Worm (Caenorhabditis elegans): ENCODE results near the gene F27E5.8.

The F27E5.8 gene

DNA sequence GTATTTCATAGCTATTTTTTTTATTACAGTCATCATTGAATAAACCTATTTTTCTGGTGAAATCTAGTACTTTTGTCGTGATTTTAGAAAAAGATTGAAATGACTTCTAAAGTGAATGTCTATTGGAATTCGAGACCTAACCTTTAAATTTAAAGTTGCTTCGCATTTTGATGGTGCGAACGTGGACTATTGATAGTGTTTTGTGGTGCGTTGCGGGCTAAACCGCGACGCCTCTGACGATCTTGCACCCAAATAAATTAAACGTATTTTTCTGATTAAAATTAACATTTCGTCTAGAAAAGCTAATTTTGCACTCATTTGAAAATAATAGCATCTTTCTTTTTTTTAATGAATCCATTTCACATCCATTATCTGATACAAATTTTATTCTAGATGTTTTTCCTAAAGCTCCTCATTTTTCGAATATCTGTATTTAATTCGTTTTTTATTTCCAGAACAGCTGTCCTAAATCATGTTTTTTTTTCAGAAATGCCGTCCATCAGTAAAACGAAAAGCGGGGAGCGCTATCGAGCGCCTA lies 45.2 kb upstream of the F27E5.8 start, which contains the start of gene wbp-11:
TSS of gene wbp-11 (plus strand) at position 488 of the 538 bp plus-strand sequence.
- no peak for TF ChIP-seq spr-1 (tag; optimal IDR thresholded peaks at IDR 0.05)
- no peak for TF ChIP-seq R02D3.7 (tag; optimal IDR thresholded peaks at IDR 0.05)
- TF ChIP-seq nhr-11 (tag; optimal IDR thresholded peaks at IDR 0.05): peak; percentile 26
- peak; percentile 65 for TF ChIP-seq lin-38 (GFP tag; IDR thresholded peaks at IDR 0.05)
- TF ChIP-seq mes-2 (tag; optimal IDR thresholded peaks at IDR 0.05; ENCODE audit: poor library complexity, severe bottlenecking): peak; percentile 52
- peak; percentile 5 for TF ChIP-seq dve-1 (tag; optimal IDR thresholded peaks at IDR 0.05; ENCODE audit: insufficient read depth)
- TF ChIP-seq lsy-2 (tag; optimal IDR thresholded peaks at IDR 0.05): peak in 1 of 2 experiments; percentile 24

DNA sequence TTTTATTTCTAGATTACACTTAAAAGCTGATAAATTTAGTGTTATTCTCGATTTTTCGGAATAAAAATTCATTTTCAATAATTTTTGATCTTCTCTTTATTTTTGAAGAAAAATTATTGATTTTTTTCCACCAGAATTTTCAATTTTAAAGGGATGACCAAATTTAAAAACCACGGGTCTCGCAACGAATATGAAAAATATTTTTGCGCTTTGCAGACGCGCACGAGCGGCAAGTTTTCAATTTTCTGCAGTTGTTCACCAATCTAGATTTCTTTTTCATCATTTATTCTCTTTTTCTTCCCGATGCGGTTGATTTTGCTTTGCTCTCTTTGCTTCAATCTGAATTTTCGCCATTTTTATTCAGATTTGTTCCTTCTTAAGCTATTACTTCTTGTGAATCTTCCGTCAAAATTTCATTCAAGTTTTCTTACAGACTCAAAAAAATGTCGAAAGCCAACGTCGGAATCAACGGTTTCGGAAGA lies 43.6 kb upstream of the F27E5.8 start, which contains the start of gene gpd-4:
TSS of gene gpd-4 (plus strand) at position 432 of the 482 bp plus-strand sequence.
- TF ChIP-seq ztf-11 (tag; optimal IDR thresholded peaks at IDR 0.05) (no peak), unc-130 (GFP tag; optimal IDR thresholded peaks at IDR 0.05) (peak; percentile 15)

DNA sequence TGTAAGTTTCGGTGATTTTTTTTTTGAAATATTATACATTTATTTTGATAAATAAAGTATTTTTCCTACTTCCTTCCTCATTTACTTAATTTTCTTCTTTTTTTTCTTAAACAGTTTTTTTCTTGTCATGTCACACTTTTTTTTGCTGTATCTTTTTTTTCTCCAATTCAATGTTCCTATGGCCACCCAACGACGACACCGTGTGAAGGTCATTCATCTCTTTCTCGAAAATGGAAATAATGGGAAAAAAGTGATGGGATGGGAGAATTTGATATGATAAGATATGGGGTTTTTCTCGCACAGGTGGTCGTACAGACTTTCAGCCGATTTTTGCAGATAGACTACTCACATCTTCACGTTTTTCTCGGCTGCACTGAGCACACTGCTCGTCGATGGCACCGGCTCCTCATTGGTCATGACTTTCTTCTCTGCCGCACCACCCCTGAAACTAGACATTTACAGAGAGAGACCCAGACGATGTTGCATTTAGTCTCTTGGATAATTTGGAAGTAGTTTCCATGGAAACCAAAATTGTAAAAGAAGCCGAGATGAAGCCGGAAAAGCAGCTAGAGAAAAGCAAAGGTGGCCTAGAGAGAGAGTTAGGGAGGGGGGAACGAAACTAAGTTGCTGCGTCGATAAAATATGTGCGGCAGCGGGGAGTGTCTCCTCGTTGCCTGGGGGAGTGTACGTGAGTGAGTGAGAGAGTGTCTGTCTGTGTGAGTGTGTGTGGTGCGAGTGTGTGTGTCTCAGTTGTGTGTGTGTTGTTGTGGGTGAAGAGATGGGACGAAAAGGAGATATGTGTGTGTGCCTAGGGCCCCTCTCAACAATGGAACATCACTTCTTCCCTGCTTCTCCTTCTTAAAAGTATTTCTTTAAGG lies 41.9 kb upstream of the F27E5.8 start, which contains the start of gene daf-19:
TSS of gene daf-19 (minus strand) at position 442 of the 878 bp plus-strand sequence.
- no peak; the same call in 1 of the 2 replicates for TF ChIP-seq arid-1 (GFP tag; conservative IDR thresholded peaks at IDR 0.05)
- TF ChIP-seq D1046.2 (GFP tag; IDR thresholded peaks at IDR 0.05): no peak
- peak; percentile 40 for TF ChIP-seq mxl-3 (GFP tag; optimal IDR thresholded peaks at IDR 0.05)
- TF ChIP-seq unc-130 (GFP tag; optimal IDR thresholded peaks at IDR 0.05): no peak
- no peak for TF ChIP-seq dmd-9 (GFP tag; IDR thresholded peaks at IDR 0.05)
- TF ChIP-seq lsy-2 (tag; optimal IDR thresholded peaks at IDR 0.05): peak; percentile 16 to 74
- TF ChIP-seq mxl-2 (GFP tag; conservative IDR thresholded peaks at IDR 0.05): no peak
- TF ChIP-seq snpc-4 (tag; optimal IDR thresholded peaks at IDR 0.05): no peak
- peak; percentile 6 for TF ChIP-seq duxl-1 (tag; optimal IDR thresholded peaks at IDR 0.05; ENCODE audit: poor library complexity)
- TF ChIP-seq nhr-25 (tag; optimal IDR thresholded peaks at IDR 0.05; ENCODE audit: borderline replicate concordance, insufficient read depth): no peak
- no peak for TF ChIP-seq aly-2 (tag; optimal IDR thresholded peaks at IDR 0.05)
- TF ChIP-seq dpl-1 (GFP tag; optimal IDR thresholded peaks at IDR 0.05): peak; percentile 23
- TF ChIP-seq daf-12 (tag; optimal IDR thresholded peaks at IDR 0.05): no peak
- TF ChIP-seq nhr-28 (tag; optimal IDR thresholded peaks at IDR 0.05): peak; percentile 56
- TF ChIP-seq nhr-77 (tag; optimal IDR thresholded peaks at IDR 0.05): peak; percentile 48
- TF ChIP-seq mdl-1 (tag; optimal IDR thresholded peaks at IDR 0.05): peak in 1 of 2 experiments; percentile 40
- peak; percentile 57 for TF ChIP-seq hlh-30 (tag; optimal IDR thresholded peaks at IDR 0.05; ENCODE audit: insufficient read depth)
- peak; percentile 5 for TF ChIP-seq fkh-10 (GFP tag; optimal IDR thresholded peaks at IDR 0.05)
- no peak for TF ChIP-seq daf-19 (GFP tag; conservative IDR thresholded peaks at IDR 0.05)
- no peak for TF ChIP-seq T20F7.1 (GFP tag; optimal IDR thresholded peaks at IDR 0.05)
- TF ChIP-seq ceh-28 (tag; optimal IDR thresholded peaks at IDR 0.05): no peak
- TF ChIP-seq dmd-8 (GFP tag; IDR thresholded peaks at IDR 0.05): no peak
- no peak for TF ChIP-seq Y5F2A.4 (GFP tag; optimal IDR thresholded peaks at IDR 0.05)
- TF ChIP-seq nhr-237 (tag; optimal IDR thresholded peaks at IDR 0.05): no peak
- no peak for TF ChIP-seq lin-39 (tag; optimal IDR thresholded peaks at IDR 0.05)
- no peak for TF ChIP-seq mdt-29 (GFP tag; IDR thresholded peaks at IDR 0.05)
- no peak for TF ChIP-seq Y105C5A.15 (GFP tag; IDR thresholded peaks at IDR 0.05)
- no peak for TF ChIP-seq ztf-7 (tag; optimal IDR thresholded peaks at IDR 0.05)
- TF ChIP-seq ceh-62 (tag; optimal IDR thresholded peaks at IDR 0.05): no peak
- no peak for TF ChIP-seq nhr-76 (tag; optimal IDR thresholded peaks at IDR 0.05)
- peak; percentile 59 for TF ChIP-seq lin-38 (GFP tag; IDR thresholded peaks at IDR 0.05)
- TF ChIP-seq F44E2.7 (GFP tag; IDR thresholded peaks at IDR 0.05): no peak
- TF ChIP-seq lir-3 (tag; optimal IDR thresholded peaks at IDR 0.05): no peak
- TF ChIP-seq nhr-102 (tag; optimal IDR thresholded peaks at IDR 0.05): no peak
- no peak for TF ChIP-seq ceh-82 (tag; optimal IDR thresholded peaks at IDR 0.05)
- TF ChIP-seq lim-7 (GFP tag; IDR thresholded peaks at IDR 0.05): no peak
- TF ChIP-seq lin-13 (GFP tag; optimal IDR thresholded peaks at IDR 0.05): peak; percentile 14
- TF ChIP-seq dmd-6 (GFP tag; IDR thresholded peaks at IDR 0.05): peak; percentile 42
- TF ChIP-seq dve-1 (tag; optimal IDR thresholded peaks at IDR 0.05; ENCODE audit: insufficient read depth): peak; percentile 32
